Fruit fly (Drosophila melanogaster) whole organism, embryonic: Measurements from ENCODE around the gene ftz-f1.
A peak's percentile ranks its signal among the peaks of the same experiment; 100 is the strongest.

Experiments
- ATbp ChIP-seq: fragments of 200-800 bp; sonication (Bioruptor generic); optimal IDR thresholded peaks from 2 replicates; lab custom pipeline; 2017; ENCODE audit warnings: missing biosample characterization, mild to moderate bottlenecking, missing genetic modification characterization, missing genetic modification reagents
- Abd-B ChIP-seq: fragments of 200-800 bp; sonication (Bioruptor generic); optimal IDR thresholded peaks from 2 replicates; lab custom pipeline; 2018; ENCODE audit warnings: missing biosample characterization, mild to moderate bottlenecking, missing genetic modification characterization, moderate library complexity
- Awh ChIP-seq: fragments of 200-800 bp; sonication (Bioruptor generic); IDR thresholded peaks from 2 replicates; pipeline ENCODE4, ENCODE4 v1.3.6; 2022; ENCODE audit warnings: missing biosample characterization, missing genetic modification characterization
- CG10543 ChIP-seq: fragments of 200-800 bp; sonication (Bioruptor generic); optimal IDR thresholded peaks from 3 replicates; lab custom pipeline; 2017; ENCODE audit warnings: missing biosample characterization, mild to moderate bottlenecking, missing genetic modification characterization, moderate library complexity
- CG11093 ChIP-seq: fragments of 200-800 bp; sonication (Bioruptor generic); IDR thresholded peaks from 3 replicates; pipeline ENCODE4 v1.3.6; 2022; ENCODE audit warnings: missing biosample characterization, missing genetic modification characterization
- CG11723 ChIP-seq: fragments of 200-800 bp; sonication (Bioruptor generic); optimal IDR thresholded peaks from 2 replicates; lab custom pipeline; 2017; ENCODE audit warnings: missing biosample characterization, mild to moderate bottlenecking, missing genetic modification characterization
- CG12155 ChIP-seq: fragments of 200-800 bp; sonication (Bioruptor generic); optimal IDR thresholded peaks from 3 replicates; lab custom pipeline; 2016; ENCODE audit warnings: missing biosample characterization, missing genetic modification characterization
- CG12236 ChIP-seq: fragments of 200-800 bp; sonication (Bioruptor generic); optimal IDR thresholded peaks from 2 replicates; lab custom pipeline; 2016; ENCODE audit warnings: missing biosample characterization, missing genetic modification characterization
- CG12659 ChIP-seq: fragments of 200-800 bp; sonication (Bioruptor generic); optimal IDR thresholded peaks from 3 replicates; lab custom pipeline; 2017; ENCODE audit warnings: mild to moderate bottlenecking, missing biosample characterization, missing genetic modification reagents, missing genetic modification characterization
- CG13296 ChIP-seq: fragments of 200-800 bp; sonication (Bioruptor generic); optimal IDR thresholded peaks from 3 replicates; lab custom pipeline; 2018; ENCODE audit warnings: missing biosample characterization, mild to moderate bottlenecking, missing genetic modification characterization
- CG13624 ChIP-seq: fragments of 200-800 bp; sonication (Bioruptor generic); optimal IDR thresholded peaks from 2 replicates; lab custom pipeline; 2016; ENCODE audit warnings: missing biosample characterization, missing genetic modification characterization
- CG16813 ChIP-seq: fragments of 200-800 bp; sonication (Bioruptor generic); IDR thresholded peaks from 3 replicates; pipeline ENCODE4 v1.3.6; 2022; ENCODE audit warnings: missing biosample characterization, missing genetic modification characterization; ENCODE audit not compliant: partially characterized antibody
- CG18764 ChIP-seq: fragments of 200-800 bp; sonication (Bioruptor generic); optimal IDR thresholded peaks from 3 replicates; lab custom pipeline; 2016; ENCODE audit warnings: missing biosample characterization, missing genetic modification characterization
- CG2129 ChIP-seq: fragments of 200-800 bp; sonication (Bioruptor generic); IDR thresholded peaks from 2 replicates; pipeline ENCODE4 v1.3.6; 2022; ENCODE audit warnings: missing biosample characterization, missing genetic modification characterization; ENCODE audit not compliant: partially characterized antibody
- CG2875 ChIP-seq: fragments of 200-800 bp; sonication (Bioruptor generic); optimal IDR thresholded peaks from 2 replicates; lab custom pipeline; 2017; ENCODE audit warnings: missing biosample characterization, mild to moderate bottlenecking, missing genetic modification characterization, missing genetic modification reagents
- CG32772 ChIP-seq: fragments of 200-800 bp; sonication (Bioruptor generic); IDR thresholded peaks from 2 replicates; pipeline ENCODE4 v1.3.6; 2022; ENCODE audit warnings: missing biosample characterization, missing genetic modification characterization
- CG33557 ChIP-seq: fragments of 200-800 bp; sonication (Bioruptor generic); optimal IDR thresholded peaks from 2 replicates; lab custom pipeline; 2019; ENCODE audit warnings: missing biosample characterization, mild to moderate bottlenecking, missing genetic modification characterization, moderate library complexity
- CG34224 ChIP-seq: fragments of 200-800 bp; sonication (Bioruptor generic); IDR thresholded peaks from 3 replicates; pipeline ENCODE4 v1.3.6; 2022; ENCODE audit warnings: missing biosample characterization, missing genetic modification characterization; ENCODE audit not compliant: partially characterized antibody
- CG42726 ChIP-seq: fragments of 200-800 bp; sonication (Bioruptor generic); IDR thresholded peaks from 2 replicates; pipeline ENCODE4 v1.3.6; 2022; ENCODE audit warnings: missing biosample characterization, missing genetic modification characterization; ENCODE audit not compliant: partially characterized antibody
- CG4328 ChIP-seq: fragments of 200-800 bp; sonication (Bioruptor generic); optimal IDR thresholded peaks from 3 replicates; lab custom pipeline; 2017; ENCODE audit warnings: missing biosample characterization, missing genetic modification reagents, missing genetic modification characterization
- CG4707 ChIP-seq: fragments of 200-800 bp; sonication (Bioruptor generic); optimal IDR thresholded peaks from 2 replicates; lab custom pipeline; 2018; ENCODE audit warnings: missing biosample characterization, mild to moderate bottlenecking, missing genetic modification characterization, moderate library complexity
- CG4730 ChIP-seq: fragments of 200-800 bp; sonication (Bioruptor generic); IDR thresholded peaks from 2 replicates; pipeline ENCODE4 v1.3.6; 2022; ENCODE audit warnings: missing biosample characterization, missing genetic modification characterization
- CG6813 ChIP-seq: fragments of 200-800 bp; sonication (Bioruptor generic); optimal IDR thresholded peaks from 2 replicates; lab custom pipeline; 2017; ENCODE audit warnings: missing biosample characterization, missing genetic modification characterization, mild to moderate bottlenecking, moderate library complexity, missing genetic modification reagents
- CG7357 ChIP-seq: fragments of 200-800 bp; sonication (Bioruptor generic); IDR thresholded peaks from 3 replicates; pipeline ENCODE4 v1.3.6; 2022; ENCODE audit warnings: missing biosample characterization, missing genetic modification characterization
- CG7556 ChIP-seq: fragments of 200-800 bp; sonication (Bioruptor generic); optimal IDR thresholded peaks from 2 replicates; lab custom pipeline; 2017; ENCODE audit warnings: missing biosample characterization, mild to moderate bottlenecking, missing genetic modification characterization
- CG8290 ChIP-seq, 3 experiments: fragments of 200-800 bp; sonication (Bioruptor generic); optimal IDR thresholded peaks; 2 replicates each; lab custom pipeline; 2016 to 2019; ENCODE audit warnings: missing biosample characterization in 3 of 3, missing genetic modification characterization in 3 of 3, mild to moderate bottlenecking in 2 of 3, moderate library complexity in 1 of 3
- CG8944 ChIP-seq: fragments of 200-800 bp; sonication (Bioruptor generic); optimal IDR thresholded peaks from 3 replicates; lab custom pipeline; 2016; ENCODE audit warnings: missing biosample characterization, missing genetic modification characterization
- CHES-1-like ChIP-seq: fragments of 200-800 bp; sonication (Bioruptor generic); optimal IDR thresholded peaks from 2 replicates; lab custom pipeline; 2016; ENCODE audit warnings: missing biosample characterization, missing genetic modification characterization
- CoRest ChIP-seq: fragments of 200-800 bp; sonication (Bioruptor generic); optimal IDR thresholded peaks from 3 replicates; lab custom pipeline; 2018; ENCODE audit warnings: missing biosample characterization, mild to moderate bottlenecking, missing genetic modification characterization, moderate library complexity
- Deaf1 ChIP-seq: fragments of 200-800 bp; optimal IDR thresholded peaks from 3 replicates; lab custom pipeline; 2019; ENCODE audit warnings: missing biosample characterization, mild to moderate bottlenecking, missing genetic modification characterization, moderate library complexity
- Doc2 ChIP-seq: fragments of 200-800 bp; sonication (Bioruptor generic); IDR thresholded peaks from 2 replicates; pipeline ENCODE4 v1.3.6; 2022; ENCODE audit warnings: missing biosample characterization, missing genetic modification characterization
- Ets97D ChIP-seq: fragments of 200-800 bp; sonication (Bioruptor generic); optimal IDR thresholded peaks from 3 replicates; lab custom pipeline; 2016; ENCODE audit warnings: missing biosample characterization, missing genetic modification characterization
- HmgZ ChIP-seq: fragments of 200-800 bp; sonication (Bioruptor generic); optimal IDR thresholded peaks from 2 replicates; lab custom pipeline; 2018; ENCODE audit warnings: missing biosample characterization, mild to moderate bottlenecking, missing genetic modification characterization
- Hr3 ChIP-seq: fragments of 200-800 bp; sonication (Bioruptor generic); optimal IDR thresholded peaks from 3 replicates; lab custom pipeline; 2016; ENCODE audit warnings: missing biosample characterization, missing genetic modification characterization
- Hr39 ChIP-seq: fragments of >200 bp; optimal IDR thresholded peaks from 2 replicates; lab custom pipeline; 2017
- Mad ChIP-seq: fragments of 200-800 bp; sonication (Bioruptor generic); optimal IDR thresholded peaks from 2 replicates; lab custom pipeline; 2016; ENCODE audit warnings: missing biosample characterization, missing genetic modification characterization
- Nf-YC ChIP-seq: fragments of 200-800 bp; optimal IDR thresholded peaks from 3 replicates; lab custom pipeline; 2019; ENCODE audit warnings: missing biosample characterization, mild to moderate bottlenecking, missing genetic modification characterization, moderate library complexity
- Rx ChIP-seq: fragments of 200-800 bp; sonication (Bioruptor generic); IDR thresholded peaks from 2 replicates; pipeline ENCODE4 v1.3.6; 2022; ENCODE audit warnings: missing biosample characterization, missing genetic modification characterization
- YL-1 ChIP-seq: fragments of 200-800 bp; sonication (Bioruptor generic); optimal IDR thresholded peaks from 3 replicates; lab custom pipeline; 2017; ENCODE audit warnings: missing biosample characterization, mild to moderate bottlenecking, missing genetic modification characterization
- abd-A ChIP-seq: fragments of 200-800 bp; sonication (Bioruptor generic); optimal IDR thresholded peaks from 3 replicates; lab custom pipeline; 2019; ENCODE audit warnings: missing biosample characterization, mild to moderate bottlenecking, missing genetic modification characterization, moderate library complexity
- dan ChIP-seq: fragments of 200-800 bp; sonication (Bioruptor generic); IDR thresholded peaks from 2 replicates; pipeline ENCODE4 v1.3.6; 2022; ENCODE audit warnings: missing biosample characterization, missing genetic modification characterization
- fru ChIP-seq: fragments of >200 bp; optimal IDR thresholded peaks from 2 replicates; lab custom pipeline; 2017
- gsb-n ChIP-seq: fragments of 200-800 bp; sonication (Bioruptor generic); optimal IDR thresholded peaks from 3 replicates; lab custom pipeline; 2018; ENCODE audit warnings: missing biosample characterization, mild to moderate bottlenecking, missing genetic modification characterization
- pnt ChIP-seq: fragments of 200-800 bp; sonication (Bioruptor generic); optimal IDR thresholded peaks from 3 replicates; lab custom pipeline; 2016; ENCODE audit warnings: missing biosample characterization, missing genetic modification characterization
- row ChIP-seq: fragments of 200-800 bp; sonication (Bioruptor generic); IDR thresholded peaks from 3 replicates; pipeline ENCODE4 v1.3.6; 2022; ENCODE audit warnings: missing biosample characterization, missing genetic modification characterization
- sim ChIP-seq: fragments of 200-800 bp; sonication (Bioruptor generic); IDR thresholded peaks from 2 replicates; pipeline ENCODE4 v1.3.6; 2022; ENCODE audit warnings: missing biosample characterization, missing genetic modification characterization
- slp2 ChIP-seq: fragments of 200-800 bp; sonication (Bioruptor generic); optimal IDR thresholded peaks from 2 replicates; lab custom pipeline; 2016; ENCODE audit warnings: missing biosample characterization, missing genetic modification characterization
- stwl ChIP-seq: fragments of 200-800 bp; sonication (Bioruptor generic); optimal IDR thresholded peaks from 3 replicates; lab custom pipeline; 2018; ENCODE audit warnings: missing biosample characterization, mild to moderate bottlenecking, missing genetic modification characterization, moderate library complexity
- tgo ChIP-seq: fragments of 200-800 bp; sonication (Bioruptor generic); IDR thresholded peaks from 3 replicates; pipeline ENCODE4 v1.3.6; 2022; ENCODE audit warnings: missing biosample characterization, missing genetic modification characterization
- wdn ChIP-seq: fragments of 200-800 bp; sonication (Bioruptor generic); IDR thresholded peaks from 2 replicates; pipeline ENCODE4 v1.3.6; 2022; ENCODE audit warnings: missing biosample characterization, missing genetic modification characterization
- zen ChIP-seq: fragments of 200-800 bp; sonication (Bioruptor generic); optimal IDR thresholded peaks from 3 replicates; lab custom pipeline; 2018; ENCODE audit warnings: missing biosample characterization, mild to moderate bottlenecking, missing genetic modification characterization, moderate library complexity

The ftz-f1 gene

dm6 chr3L:18784562-18784961 lies 16.5 kb downstream of the ftz-f1 start (continued):
- peak; percentile 30 for TF ChIP-seq Mad (GFP tag; lab: Kevin White, UChicago)
- peak; percentile 12 for TF ChIP-seq CG7556 (GFP tag; lab: Kevin White, UChicago)
- no peak for TF ChIP-seq Nf-YC
- no peak for TF ChIP-seq CG2129
- TF ChIP-seq CG16813, result no peak; the same call in 2 of the 3 replicates
- TF ChIP-seq Awh (GFP tag; lab: Robert Waterston, UW), result peak; percentile 65
- peak; percentile 60 for TF ChIP-seq CoRest (tag; lab: Kevin White, UChicago)
- peak; percentile 4 for TF ChIP-seq CG18764 (GFP tag; lab: Kevin White, UChicago)
- TF ChIP-seq tgo, result peak; percentile 81; the same call in 2 of the 3 replicates
- peak; percentile 34 for TF ChIP-seq CG8944 (GFP tag; lab: Kevin White, UChicago)
- no peak for TF ChIP-seq CG34224 (GFP tag; lab: Robert Waterston, UW)
- TF ChIP-seq stwl (tag; lab: Kevin White, UChicago), result no peak
- TF ChIP-seq abd-A (tag; lab: Kevin White, UChicago), result no peak
- peak; percentile 4 for TF ChIP-seq Deaf1
- TF ChIP-seq Abd-B, result peak; percentile 46
- TF ChIP-seq Doc2 (GFP tag; lab: Robert Waterston, UW), result 0 out of 2 replicates have a peak, but pooled peaks have one; percentile 4
- peak; percentile 68 for TF ChIP-seq CG4730 (GFP tag; lab: Robert Waterston, UW)
- peak; percentile 16 for TF ChIP-seq HmgZ
- TF ChIP-seq CG13624 (GFP tag; lab: Kevin White, UChicago), result peak; percentile 52
- TF ChIP-seq YL-1 (GFP tag; lab: Kevin White, UChicago), result no peak
- TF ChIP-seq Ets97D (GFP tag; lab: Kevin White, UChicago), result peak; percentile 12
- peak; percentile 41 for TF ChIP-seq CHES-1-like
- TF ChIP-seq CG12236 (GFP tag; lab: Kevin White, UChicago), result no peak
- peak; percentile 72 for TF ChIP-seq Hr3 (GFP tag; lab: Kevin White, UChicago)
- no peak for TF ChIP-seq CG11723 (GFP tag; lab: Kevin White, UChicago)
- TF ChIP-seq CG8290 (GFP tag; optimal IDR thresholded peaks at IDR 0.05; lab: Kevin White, UChicago), result no peak
- peak in 1 of 2 experiments; percentile 52 for TF ChIP-seq CG8290 (tag; optimal IDR thresholded peaks at IDR 0.05; lab: Kevin White, UChicago)
- TF ChIP-seq CG32772, result peak; percentile 57
- TF ChIP-seq Rx, result peak; percentile 46
- TF ChIP-seq slp2 (GFP tag; lab: Kevin White, UChicago), result peak; percentile 38
- TF ChIP-seq wdn (GFP tag; lab: Robert Waterston, UW), result peak; percentile 63; the same call in 1 of the 2 replicates
- no peak for TF ChIP-seq CG7357 (GFP tag; lab: Robert Waterston, UW)
- no peak for TF ChIP-seq CG4707
- peak; percentile 89 for TF ChIP-seq row (GFP tag; lab: Robert Waterston, UW)
- no peak for TF ChIP-seq zen (tag; lab: Kevin White, UChicago)
- no peak for TF ChIP-seq CG10543 (GFP tag; lab: Kevin White, UChicago)
- no peak for TF ChIP-seq gsb-n (tag; lab: Kevin White, UChicago)
- TF ChIP-seq CG42726 (GFP tag; lab: Robert Waterston, UW), result no peak
- no peak for TF ChIP-seq CG6813 (GFP tag; lab: Kevin White, UChicago)
- TF ChIP-seq Hr39 (lab: Kevin White, UChicago), result no peak
- peak; percentile 44 for TF ChIP-seq CG12659 (GFP tag; lab: Kevin White, UChicago)
- TF ChIP-seq fru, result no peak
- TF ChIP-seq CG2875 (GFP tag; lab: Kevin White, UChicago), result no peak
- TF ChIP-seq CG12155 (GFP tag; lab: Kevin White, UChicago), result peak; percentile 9
- TF ChIP-seq CG4328 (GFP tag; lab: Kevin White, UChicago), result no peak
- peak; percentile 15 for TF ChIP-seq CG13296 (GFP tag; lab: Kevin White, UChicago)
- TF ChIP-seq CG33557, result no peak
- peak; percentile 25 for TF ChIP-seq pnt (GFP tag; lab: Kevin White, UChicago)
- no peak for TF ChIP-seq sim
- no peak for TF ChIP-seq dan (GFP tag; lab: Robert Waterston, UW)
- peak; percentile 27 for TF ChIP-seq ATbp
- TF ChIP-seq CG11093 (GFP tag; lab: Robert Waterston, UW), result 0 out of 3 replicates have a peak, but pooled peaks have one; percentile 32
